Fruit fly (Drosophila melanogaster) whole organism, embryonic: ENCODE measurements around the gene CG34001.
A peak's percentile ranks its signal among the peaks of the same experiment; 100 is the strongest.

Experiments
- B-H1 ChIP-seq: fragments of 200-800 bp; sonication (Bioruptor generic); IDR thresholded peaks from 3 replicates; pipeline ENCODE4 v1.3.6; 2022; ENCODE audit warnings: missing biosample characterization, missing genetic modification characterization
- CG10147 ChIP-seq: fragments of 200-800 bp; sonication (Bioruptor generic); optimal IDR thresholded peaks from 2 replicates; lab custom pipeline; 2019; ENCODE audit warnings: missing biosample characterization, mild to moderate bottlenecking, missing genetic modification characterization, moderate library complexity
- CG10565 ChIP-seq: fragments of 200-800 bp; sonication (Bioruptor generic); optimal IDR thresholded peaks from 3 replicates; lab custom pipeline; 2016; ENCODE audit warnings: missing biosample characterization, mild to moderate bottlenecking, missing genetic modification characterization
- CG12299 ChIP-seq: fragments of 200-800 bp; sonication (Bioruptor generic); optimal IDR thresholded peaks from 2 replicates; lab custom pipeline; 2018; ENCODE audit warnings: missing biosample characterization, mild to moderate bottlenecking, missing genetic modification characterization
- CG1529 ChIP-seq: fragments of 200-800 bp; sonication (Bioruptor generic); optimal IDR thresholded peaks from 3 replicates; lab custom pipeline; 2018; ENCODE audit warnings: missing biosample characterization, missing genetic modification characterization
- CG17568 ChIP-seq: fragments of 200-800 bp; sonication (Bioruptor generic); optimal IDR thresholded peaks from 2 replicates; lab custom pipeline; 2018; ENCODE audit warnings: missing biosample characterization, mild to moderate bottlenecking, missing genetic modification characterization, moderate library complexity
- CG1832 ChIP-seq: fragments of 200-800 bp; sonication (Bioruptor generic); optimal IDR thresholded peaks from 2 replicates; lab custom pipeline; 2017; ENCODE audit warnings: missing biosample characterization, mild to moderate bottlenecking, missing genetic modification characterization, inconsistent platforms
- CG2678 ChIP-seq: fragments of 200-800 bp; sonication (Bioruptor generic); optimal IDR thresholded peaks from 3 replicates; lab custom pipeline; 2019; ENCODE audit warnings: missing biosample characterization, mild to moderate bottlenecking, missing genetic modification characterization, moderate library complexity
- CG2712 ChIP-seq: fragments of 200-800 bp; optimal IDR thresholded peaks from 3 replicates; lab custom pipeline; 2019; ENCODE audit warnings: missing biosample characterization, mild to moderate bottlenecking, missing genetic modification characterization, moderate library complexity
- CG2875 ChIP-seq: fragments of 200-800 bp; sonication (Bioruptor generic); optimal IDR thresholded peaks from 2 replicates; lab custom pipeline; 2017; ENCODE audit warnings: missing biosample characterization, mild to moderate bottlenecking, missing genetic modification characterization, missing genetic modification reagents
- CG30431 ChIP-seq: fragments of 200-800 bp; sonication (Bioruptor generic); optimal IDR thresholded peaks from 2 replicates; lab custom pipeline; 2017; ENCODE audit warnings: missing biosample characterization, missing genetic modification characterization
- CG4328 ChIP-seq: fragments of 200-800 bp; sonication (Bioruptor generic); optimal IDR thresholded peaks from 3 replicates; lab custom pipeline; 2017; ENCODE audit warnings: missing biosample characterization, missing genetic modification reagents, missing genetic modification characterization
- CG7928 ChIP-seq: fragments of 200-800 bp; sonication (Bioruptor generic); optimal IDR thresholded peaks from 2 replicates; lab custom pipeline; 2017; ENCODE audit warnings: missing biosample characterization, mild to moderate bottlenecking, missing genetic modification characterization
- CG8359 ChIP-seq: fragments of 200-800 bp; sonication (Bioruptor generic); optimal IDR thresholded peaks from 2 replicates; lab custom pipeline; 2017; ENCODE audit warnings: missing biosample characterization, mild to moderate bottlenecking, missing genetic modification characterization, borderline replicate concordance
- CG9215 ChIP-seq: fragments of 200-800 bp; sonication (Bioruptor generic); IDR thresholded peaks from 2 replicates; pipeline ENCODE4 v1.3.6; 2022; ENCODE audit warnings: missing biosample characterization, missing genetic modification characterization
- Dref ChIP-seq: fragments of 200-800 bp; sonication (Bioruptor generic); IDR thresholded peaks from 2 replicates; pipeline ENCODE4 v1.3.6; 2022; ENCODE audit warnings: missing biosample characterization, missing genetic modification characterization
- E2f2 ChIP-seq: fragments of 200-800 bp; sonication (Bioruptor generic); IDR thresholded peaks from 2 replicates; pipeline ENCODE4 v1.3.6; 2022; ENCODE audit warnings: missing biosample characterization, missing genetic modification characterization
- Eip74EF ChIP-seq, 2 experiments: fragments of 200-800 bp in 1 of 2; fragments of >200 bp in 1 of 2; sonication (Bioruptor generic) in 1 of 2; optimal IDR thresholded peaks; 2 replicates each; lab custom pipeline; 2017 to 2019; ENCODE audit warnings: missing biosample characterization in 2 of 2, missing genetic modification characterization in 2 of 2, mild to moderate bottlenecking in 1 of 2, moderate library complexity in 1 of 2
- Hr39 ChIP-seq: fragments of >200 bp; optimal IDR thresholded peaks from 2 replicates; lab custom pipeline; 2017
- Nf-YB ChIP-seq: fragments of 200-800 bp; sonication (Bioruptor generic); optimal IDR thresholded peaks from 3 replicates; lab custom pipeline; 2019; ENCODE audit warnings: missing biosample characterization, mild to moderate bottlenecking, missing genetic modification characterization, moderate library complexity
- Oli ChIP-seq: fragments of 200-800 bp; sonication (Bioruptor generic); optimal IDR thresholded peaks from 2 replicates; lab custom pipeline; 2018; ENCODE audit warnings: missing biosample characterization, mild to moderate bottlenecking, missing genetic modification characterization, moderate library complexity
- Sry-δ ChIP-seq: fragments of 200-800 bp; sonication (Bioruptor generic); optimal IDR thresholded peaks from 2 replicates; lab custom pipeline; 2016; ENCODE audit warnings: missing biosample characterization, missing genetic modification characterization
- al ChIP-seq: fragments of 200-800 bp; sonication (Bioruptor generic); IDR thresholded peaks from 2 replicates; pipeline ENCODE4 v1.3.6; 2022; ENCODE audit warnings: missing biosample characterization, missing genetic modification characterization
- ash1 ChIP-seq: fragments of 200-800 bp; sonication (Bioruptor generic); optimal IDR thresholded peaks from 2 replicates; lab custom pipeline; 2018; ENCODE audit warnings: missing biosample characterization, mild to moderate bottlenecking, missing genetic modification characterization
- bowl ChIP-seq: fragments of 200-800 bp; sonication (Bioruptor generic); IDR thresholded peaks from 2 replicates; pipeline ENCODE4 v1.3.6; 2022; ENCODE audit warnings: missing biosample characterization, missing genetic modification characterization
- cas ChIP-seq: fragments of 200-800 bp; sonication (Bioruptor generic); IDR thresholded peaks from 2 replicates; pipeline ENCODE4 v1.3.6; 2022; ENCODE audit warnings: missing biosample characterization, missing genetic modification characterization
- caup ChIP-seq: fragments of 200-800 bp; sonication (Bioruptor generic); optimal IDR thresholded peaks from 3 replicates; lab custom pipeline; 2017; ENCODE audit warnings: missing biosample characterization, mild to moderate bottlenecking, missing genetic modification characterization, moderate library complexity; ENCODE audit not compliant: severe bottlenecking
- dimm ChIP-seq: fragments of 200-800 bp; sonication (Bioruptor generic); IDR thresholded peaks from 2 replicates; pipeline ENCODE4 v1.3.6; 2022; ENCODE audit warnings: missing biosample characterization, missing genetic modification characterization
- emc ChIP-seq: fragments of 200-800 bp; sonication (Bioruptor generic); optimal IDR thresholded peaks from 2 replicates; lab custom pipeline; 2016; ENCODE audit warnings: missing biosample characterization, missing genetic modification characterization
- eve ChIP-seq, 2 experiments: fragments of >200 bp; optimal IDR thresholded peaks; 2 replicates each; lab custom pipeline; 2017; ENCODE audit warnings: missing biosample characterization in 2 of 2, missing genetic modification characterization in 2 of 2
- grau ChIP-seq: fragments of 200-800 bp; optimal IDR thresholded peaks from 3 replicates; lab custom pipeline; 2019; ENCODE audit warnings: missing biosample characterization, mild to moderate bottlenecking, missing genetic modification characterization, moderate library complexity
- her ChIP-seq: fragments of 200-800 bp; sonication (Bioruptor generic); optimal IDR thresholded peaks from 2 replicates; lab custom pipeline; 2016; ENCODE audit warnings: missing biosample characterization, missing genetic modification characterization
- lab ChIP-seq: fragments of 200-800 bp; sonication (Bioruptor generic); optimal IDR thresholded peaks from 3 replicates; lab custom pipeline; 2017; ENCODE audit warnings: missing biosample characterization, missing genetic modification characterization, mild to moderate bottlenecking, moderate library complexity, missing genetic modification reagents
- mam ChIP-seq: fragments of 200-800 bp; sonication (Bioruptor generic); optimal IDR thresholded peaks from 3 replicates; lab custom pipeline; 2016; ENCODE audit warnings: missing biosample characterization, missing genetic modification characterization
- nerfin-1 ChIP-seq: fragments of 200-800 bp; sonication (Bioruptor generic); optimal IDR thresholded peaks from 3 replicates; lab custom pipeline; 2019; ENCODE audit warnings: missing biosample characterization, mild to moderate bottlenecking, missing genetic modification characterization, moderate library complexity
- nerfin-2 ChIP-seq: fragments of 200-800 bp; sonication (Bioruptor generic); IDR thresholded peaks from 2 replicates; pipeline ENCODE4 v1.3.6; 2022; ENCODE audit warnings: missing biosample characterization, missing genetic modification characterization; ENCODE audit not compliant: partially characterized antibody
- odd ChIP-seq: fragments of 200-800 bp; sonication (Bioruptor generic); optimal IDR thresholded peaks from 2 replicates; lab custom pipeline; 2017; ENCODE audit warnings: missing biosample characterization, mild to moderate bottlenecking, missing genetic modification characterization
- psq ChIP-seq: fragments of 200-800 bp; sonication (Bioruptor generic); optimal IDR thresholded peaks from 2 replicates; lab custom pipeline; 2017; ENCODE audit warnings: missing biosample characterization, missing genetic modification characterization
- salm ChIP-seq: fragments of 200-800 bp; sonication (Bioruptor generic); optimal IDR thresholded peaks from 2 replicates; lab custom pipeline; 2018; ENCODE audit warnings: missing biosample characterization, mild to moderate bottlenecking, missing genetic modification characterization
- sc ChIP-seq, 3 experiments: fragments of >200 bp in 2 of 3; fragments of 200-800 bp in 1 of 3; sonication (Bioruptor generic) in 1 of 3; optimal IDR thresholded peaks; 2 replicates in 2 of 3; 3 replicates in 1 of 3; lab custom pipeline; 2017; ENCODE audit warnings: mild to moderate bottlenecking in 1 of 3, missing biosample characterization in 1 of 3, missing genetic modification characterization in 1 of 3, missing genetic modification reagents in 1 of 3
- sd ChIP-seq: fragments of 200-800 bp; sonication (Bioruptor generic); optimal IDR thresholded peaks from 3 replicates; lab custom pipeline; 2018; ENCODE audit warnings: missing biosample characterization, mild to moderate bottlenecking, missing genetic modification characterization, moderate library complexity
- slbo ChIP-seq: fragments of 200-800 bp; sonication (Bioruptor generic); IDR thresholded peaks from 2 replicates; pipeline ENCODE4 v1.3.6; 2022; ENCODE audit warnings: missing biosample characterization, missing genetic modification characterization
- sna ChIP-seq: fragments of 200-800 bp; sonication (Bioruptor generic); IDR thresholded peaks from 2 replicates; pipeline ENCODE4 v1.3.6; 2022; ENCODE audit warnings: missing biosample characterization, missing genetic modification characterization; ENCODE audit not compliant: partially characterized antibody
- tio ChIP-seq: fragments of 200-800 bp; sonication (Bioruptor generic); optimal IDR thresholded peaks from 2 replicates; lab custom pipeline; 2017; ENCODE audit warnings: missing biosample characterization, missing genetic modification characterization, inconsistent platforms
- trh ChIP-seq: fragments of 200-800 bp; sonication (Bioruptor generic); optimal IDR thresholded peaks from 2 replicates; lab custom pipeline; 2016; ENCODE audit warnings: missing biosample characterization, missing genetic modification characterization
- usp ChIP-seq: fragments of >200 bp; optimal IDR thresholded peaks from 2 replicates; lab custom pipeline; 2017; ENCODE audit warnings: missing biosample characterization, missing genetic modification characterization
- vnd ChIP-seq: fragments of 200-800 bp; sonication (Bioruptor generic); IDR thresholded peaks from 3 replicates; pipeline ENCODE4 v1.3.6; 2022; ENCODE audit warnings: missing biosample characterization, missing genetic modification characterization; ENCODE audit not compliant: partially characterized antibody

Gene CG34001

dm6 chr3L:10681814-10682213 is 50.9 kb downstream of the CG34001 start (continued):
- TF ChIP-seq sna (GFP tag; lab: Robert Waterston, UW): peak; percentile 30; the same call in 1 of the 2 replicates
- TF ChIP-seq usp (GFP tag; lab: Kevin White, UChicago): no peak
- no peak for TF ChIP-seq sc (optimal IDR thresholded peaks at IDR 0.05; lab: Kevin White, UChicago)
- no peak for TF ChIP-seq sc (GFP tag; optimal IDR thresholded peaks at IDR 0.05; lab: Kevin White, UChicago)
- TF ChIP-seq Sry-δ (GFP tag; lab: Kevin White, UChicago): no peak
- TF ChIP-seq B-H1 (GFP tag; lab: Robert Waterston, UW): no peak
- no peak for TF ChIP-seq CG10565 (GFP tag; lab: Kevin White, UChicago)
- no peak for TF ChIP-seq CG7928
- TF ChIP-seq salm (tag; lab: Kevin White, UChicago): no peak
- no peak for TF ChIP-seq odd (GFP tag; lab: Kevin White, UChicago)
- no peak for TF ChIP-seq Eip74EF (GFP tag; optimal IDR thresholded peaks at IDR 0.05; lab: Kevin White, UChicago)
- TF ChIP-seq Dref (GFP tag; lab: Robert Waterston, UW): no peak
- TF ChIP-seq her (GFP tag; lab: Kevin White, UChicago): peak; percentile 16
- no peak for TF ChIP-seq CG8359 (GFP tag; lab: Kevin White, UChicago)
- TF ChIP-seq psq (GFP tag; lab: Kevin White, UChicago): no peak
- TF ChIP-seq vnd (GFP tag; lab: Robert Waterston, UW): no peak
- no peak for TF ChIP-seq lab (GFP tag; lab: Kevin White, UChicago)
- TF ChIP-seq tio (GFP tag; lab: Kevin White, UChicago): no peak
- TF ChIP-seq caup (GFP tag; lab: Kevin White, UChicago): no peak
- TF ChIP-seq CG12299 (tag; lab: Kevin White, UChicago): no peak
- TF ChIP-seq CG2875 (GFP tag; lab: Kevin White, UChicago): no peak
- no peak for TF ChIP-seq Nf-YB (GFP tag; lab: Kevin White, UChicago)
- no peak for TF ChIP-seq trh (GFP tag; lab: Kevin White, UChicago)

- TF ChIP-seq al (GFP tag; lab: Robert Waterston, UW): peak; percentile 96
- TF ChIP-seq Oli (tag; lab: Kevin White, UChicago): peak; percentile 99
- peak; percentile 71 for TF ChIP-seq emc
- TF ChIP-seq odd (GFP tag; lab: Kevin White, UChicago): peak; percentile 99
- 0 out of 2 replicates have a peak, but pooled peaks have one; percentile 25 for TF ChIP-seq nerfin-2 (GFP tag; lab: Robert Waterston, UW)
- TF ChIP-seq mam (GFP tag; lab: Kevin White, UChicago): peak; percentile 89
- peak; percentile 97 for TF ChIP-seq CG10147
- no peak for TF ChIP-seq ash1 (GFP tag; lab: Kevin White, UChicago)
- peak; percentile 94 for TF ChIP-seq CG17568 (GFP tag; lab: Kevin White, UChicago)
- peak; percentile 95 for TF ChIP-seq CG30431 (GFP tag; lab: Kevin White, UChicago)
- TF ChIP-seq nerfin-1 (tag; lab: Kevin White, UChicago): peak; percentile 95
- TF ChIP-seq grau (tag; lab: Kevin White, UChicago): peak; percentile 100
- peak; percentile 98 for TF ChIP-seq CG4328 (GFP tag; lab: Kevin White, UChicago)
- peak; percentile 90 for TF ChIP-seq cas (GFP tag; lab: Robert Waterston, UW)
- TF ChIP-seq CG2712 (tag; lab: Kevin White, UChicago): peak; percentile 99
- TF ChIP-seq dimm: peak; percentile 91
- TF ChIP-seq CG1832 (GFP tag; lab: Kevin White, UChicago): no peak
- TF ChIP-seq CG9215: peak; percentile 97
- peak; percentile 97 for TF ChIP-seq slbo (GFP tag; lab: Robert Waterston, UW)
- peak; percentile 87 for TF ChIP-seq E2f2 (GFP tag; lab: Robert Waterston, UW)
- TF ChIP-seq CG2678 (tag; lab: Kevin White, UChicago): peak; percentile 99
- peak; percentile 77 for TF ChIP-seq CG7928
- peak; percentile 98 for TF ChIP-seq CG1529
- no peak for TF ChIP-seq Hr39 (lab: Kevin White, UChicago)
- peak; percentile 93 for TF ChIP-seq bowl (GFP tag; lab: Robert Waterston, UW)
- peak; percentile 96 for TF ChIP-seq sd (tag; lab: Kevin White, UChicago)
- peak in 1 of 2 experiments; percentile 99 for TF ChIP-seq eve (GFP tag; optimal IDR thresholded peaks at IDR 0.05; lab: Kevin White, UChicago)
Observed at dm6 chr3L:10682725-10683367, 52.0 kb downstream of the CG34001 start.
